Fruit fly (Drosophila melanogaster) whole organism, prepupa: ENCODE data around the gene lectin-37Db.

Experiments
- CG10669 ChIP-seq: fragments of 200-800 bp; sonication (Bioruptor generic); optimal IDR thresholded peaks from 3 replicates; lab custom pipeline; 2018; ENCODE audit warnings: missing biosample characterization, mild to moderate bottlenecking, missing genetic modification characterization, moderate library complexity
- CG32006 ChIP-seq: fragments of 200-800 bp; sonication (Bioruptor generic); optimal IDR thresholded peaks from 3 replicates; lab custom pipeline; 2017; ENCODE audit warnings: missing biosample characterization, mild to moderate bottlenecking, missing genetic modification characterization
- CG6792 ChIP-seq: fragments of 200-800 bp; sonication (Bioruptor generic); optimal IDR thresholded peaks from 3 replicates; lab custom pipeline; 2016; ENCODE audit warnings: missing biosample characterization, missing genetic modification characterization
- CG6854 ChIP-seq: fragments of 200-800 bp; sonication (Bioruptor generic); optimal IDR thresholded peaks from 2 replicates; lab custom pipeline; 2017; ENCODE audit warnings: missing biosample characterization, mild to moderate bottlenecking, missing genetic modification characterization
- Sox15 ChIP-seq: fragments of 200-800 bp; sonication (Bioruptor generic); optimal IDR thresholded peaks from 3 replicates; lab custom pipeline; 2016; ENCODE audit warnings: missing biosample characterization, missing genetic modification characterization

DNA sequence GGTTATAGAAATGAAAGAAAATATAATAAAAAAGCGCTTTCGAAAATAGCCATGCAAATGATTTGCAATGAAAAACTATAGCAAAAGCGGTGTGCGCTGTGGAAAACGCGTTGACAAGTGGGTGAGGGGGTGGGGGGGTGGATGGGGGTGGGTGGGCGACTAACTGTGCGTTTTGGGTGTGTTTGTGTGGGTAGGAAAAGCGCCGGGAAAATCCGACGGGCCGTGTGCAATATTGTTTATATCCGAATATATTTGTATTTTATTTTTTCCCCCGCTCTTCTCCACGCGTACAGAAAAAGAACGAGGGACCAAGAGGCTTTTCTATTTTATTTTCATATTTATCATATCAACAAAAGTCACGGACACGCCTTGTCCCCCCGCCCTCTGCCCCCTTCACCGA, 12.5 kb upstream of the lectin-37Db start:
- TF ChIP-seq CG6854 (no peak), Sox15 (GFP tag; lab: Kevin White, UChicago) (no peak), CG10669 (GFP tag; lab: Kevin White, UChicago) (no peak), CG32006 (GFP tag; lab: Kevin White, UChicago) (no peak), CG6792 (GFP tag; lab: Kevin White, UChicago) (no peak)
